Fruit fly (Drosophila melanogaster) whole organism, embryonic: ENCODE data around the gene peb.

Experiments used
- Atf-2 ChIP-seq: fragments of 200-800 bp; sonication (Bioruptor generic); optimal IDR thresholded peaks from 2 replicates; lab custom pipeline; 2016; ENCODE audit warnings: missing biosample characterization, missing genetic modification characterization
- B-H2 ChIP-seq: fragments of 200-800 bp; sonication (Bioruptor generic); optimal IDR thresholded peaks from 2 replicates; lab custom pipeline; 2018; ENCODE audit warnings: missing biosample characterization, mild to moderate bottlenecking, missing genetic modification characterization
- CG10267 ChIP-seq: fragments of 200-800 bp; sonication (Bioruptor generic); optimal IDR thresholded peaks from 2 replicates; lab custom pipeline; 2018; ENCODE audit warnings: missing biosample characterization, mild to moderate bottlenecking, missing genetic modification characterization, moderate library complexity
- CG10959 ChIP-seq: fragments of 200-800 bp; sonication (Bioruptor generic); IDR thresholded peaks from 2 replicates; pipeline ENCODE4 v1.3.6; 2022; ENCODE audit warnings: missing biosample characterization, missing genetic modification characterization
- CG11398 ChIP-seq: fragments of 200-800 bp; sonication (Bioruptor generic); optimal IDR thresholded peaks from 2 replicates; lab custom pipeline; 2016; ENCODE audit warnings: missing biosample characterization, missing genetic modification characterization
- CG12104 ChIP-seq: fragments of 200-800 bp; sonication (Bioruptor generic); optimal IDR thresholded peaks from 3 replicates; lab custom pipeline; 2016; ENCODE audit warnings: missing biosample characterization, missing genetic modification characterization
- CG12155 ChIP-seq: fragments of 200-800 bp; sonication (Bioruptor generic); optimal IDR thresholded peaks from 3 replicates; lab custom pipeline; 2016; ENCODE audit warnings: missing biosample characterization, missing genetic modification characterization
- CG12299 ChIP-seq: fragments of 200-800 bp; sonication (Bioruptor generic); optimal IDR thresholded peaks from 2 replicates; lab custom pipeline; 2018; ENCODE audit warnings: missing biosample characterization, mild to moderate bottlenecking, missing genetic modification characterization
- CG12659 ChIP-seq: fragments of 200-800 bp; sonication (Bioruptor generic); optimal IDR thresholded peaks from 3 replicates; lab custom pipeline; 2017; ENCODE audit warnings: mild to moderate bottlenecking, missing biosample characterization, missing genetic modification reagents, missing genetic modification characterization
- CG13123 ChIP-seq: fragments of 200-800 bp; sonication (Bioruptor generic); optimal IDR thresholded peaks from 2 replicates; lab custom pipeline; 2016; ENCODE audit warnings: missing biosample characterization, missing genetic modification characterization
- CG13894 ChIP-seq: fragments of 200-800 bp; sonication (Bioruptor generic); optimal IDR thresholded peaks from 3 replicates; lab custom pipeline; 2018; ENCODE audit warnings: missing biosample characterization, mild to moderate bottlenecking, missing genetic modification characterization, moderate library complexity
- CG14667 ChIP-seq: fragments of 200-800 bp; sonication (Bioruptor generic); IDR thresholded peaks from 2 replicates; pipeline ENCODE4 v1.3.6; 2022; ENCODE audit warnings: missing biosample characterization, missing genetic modification characterization
- CG14860 ChIP-seq: fragments of 200-800 bp; sonication (Bioruptor generic); IDR thresholded peaks from 3 replicates; pipeline ENCODE4 v1.3.6; 2022; ENCODE audit warnings: missing biosample characterization, missing genetic modification characterization; ENCODE audit not compliant: partially characterized antibody
- CG16779 ChIP-seq: fragments of 200-800 bp; sonication (Bioruptor generic); IDR thresholded peaks from 2 replicates; pipeline ENCODE4 v1.3.6; 2022; ENCODE audit warnings: missing biosample characterization, missing genetic modification characterization
- CG17359 ChIP-seq: fragments of 200-800 bp; sonication (Bioruptor generic); optimal IDR thresholded peaks from 3 replicates; lab custom pipeline; 2018; ENCODE audit warnings: missing biosample characterization, mild to moderate bottlenecking, missing genetic modification characterization, moderate library complexity
- CG17568 ChIP-seq: fragments of 200-800 bp; sonication (Bioruptor generic); optimal IDR thresholded peaks from 2 replicates; lab custom pipeline; 2018; ENCODE audit warnings: missing biosample characterization, mild to moderate bottlenecking, missing genetic modification characterization, moderate library complexity
- CG17912 ChIP-seq: fragments of 200-800 bp; sonication (Bioruptor generic); optimal IDR thresholded peaks from 2 replicates; lab custom pipeline; 2018; ENCODE audit warnings: missing biosample characterization, mild to moderate bottlenecking, missing genetic modification characterization
- CG1832 ChIP-seq: fragments of 200-800 bp; sonication (Bioruptor generic); optimal IDR thresholded peaks from 2 replicates; lab custom pipeline; 2017; ENCODE audit warnings: missing biosample characterization, mild to moderate bottlenecking, missing genetic modification characterization, inconsistent platforms
- CG18599 ChIP-seq: fragments of 200-800 bp; sonication (Bioruptor generic); optimal IDR thresholded peaks from 3 replicates; lab custom pipeline; 2017; ENCODE audit warnings: missing biosample characterization, missing genetic modification characterization, mild to moderate bottlenecking, moderate library complexity, missing genetic modification reagents
- CG2712 ChIP-seq: fragments of 200-800 bp; optimal IDR thresholded peaks from 3 replicates; lab custom pipeline; 2019; ENCODE audit warnings: missing biosample characterization, mild to moderate bottlenecking, missing genetic modification characterization, moderate library complexity
- CG32767 ChIP-seq: fragments of 200-800 bp; sonication (Bioruptor generic); IDR thresholded peaks from 2 replicates; pipeline ENCODE4 v1.3.6; 2022; ENCODE audit warnings: missing biosample characterization, missing genetic modification characterization
- CG33557 ChIP-seq: fragments of 200-800 bp; sonication (Bioruptor generic); optimal IDR thresholded peaks from 2 replicates; lab custom pipeline; 2019; ENCODE audit warnings: missing biosample characterization, mild to moderate bottlenecking, missing genetic modification characterization, moderate library complexity
- CG4707 ChIP-seq: fragments of 200-800 bp; sonication (Bioruptor generic); optimal IDR thresholded peaks from 2 replicates; lab custom pipeline; 2018; ENCODE audit warnings: missing biosample characterization, mild to moderate bottlenecking, missing genetic modification characterization, moderate library complexity
- CG6683 ChIP-seq: fragments of 200-800 bp; sonication (Bioruptor generic); optimal IDR thresholded peaks from 2 replicates; lab custom pipeline; 2017; ENCODE audit warnings: missing biosample characterization, mild to moderate bottlenecking, missing genetic modification characterization, missing genetic modification reagents
- CG8388 ChIP-seq: fragments of 200-800 bp; sonication (Bioruptor generic); optimal IDR thresholded peaks from 2 replicates; lab custom pipeline; 2019; ENCODE audit warnings: missing biosample characterization, mild to moderate bottlenecking, missing genetic modification characterization, moderate library complexity
- CG8924 ChIP-seq: fragments of 200-800 bp; optimal IDR thresholded peaks from 3 replicates; lab custom pipeline; 2019; ENCODE audit warnings: missing biosample characterization, mild to moderate bottlenecking, missing genetic modification characterization, moderate library complexity
- CG9817 ChIP-seq: fragments of 200-800 bp; sonication (Bioruptor generic); optimal IDR thresholded peaks from 2 replicates; lab custom pipeline; 2018; ENCODE audit warnings: missing biosample characterization, mild to moderate bottlenecking, missing genetic modification characterization, moderate library complexity
- Dip2 ChIP-seq: fragments of 200-800 bp; sonication (Bioruptor generic); IDR thresholded peaks from 2 replicates; pipeline ENCODE4 v1.3.6; 2022; ENCODE audit warnings: missing biosample characterization, missing genetic modification characterization
- Doc3 ChIP-seq: fragments of 200-800 bp; sonication (Bioruptor generic); IDR thresholded peaks from 3 replicates; pipeline ENCODE4 v1.3.6; 2022; ENCODE audit warnings: missing biosample characterization, missing genetic modification characterization; ENCODE audit not compliant: partially characterized antibody
- HmgD ChIP-seq: fragments of 200-800 bp; sonication (Bioruptor generic); optimal IDR thresholded peaks from 3 replicates; lab custom pipeline; 2016; ENCODE audit warnings: missing biosample characterization, missing genetic modification characterization
- Lhr ChIP-seq: fragments of 200-800 bp; sonication (Bioruptor generic); optimal IDR thresholded peaks from 3 replicates; lab custom pipeline; 2017; ENCODE audit warnings: mild to moderate bottlenecking, missing biosample characterization, missing genetic modification reagents, missing genetic modification characterization
- amos ChIP-seq: fragments of 200-800 bp; sonication (Bioruptor generic); IDR thresholded peaks from 2 replicates; pipeline ENCODE4 v1.3.6; 2022; ENCODE audit warnings: missing biosample characterization, missing genetic modification characterization; ENCODE audit not compliant: partially characterized antibody
- crc ChIP-seq: fragments of 200-800 bp; sonication (Bioruptor generic); optimal IDR thresholded peaks from 2 replicates; lab custom pipeline; 2016; ENCODE audit warnings: missing biosample characterization, missing genetic modification characterization
- dati ChIP-seq: fragments of 200-800 bp; sonication (Bioruptor generic); IDR thresholded peaks from 2 replicates; pipeline ENCODE4 v1.3.6; 2022; ENCODE audit warnings: missing biosample characterization, missing genetic modification characterization
- dimm ChIP-seq: fragments of 200-800 bp; sonication (Bioruptor generic); IDR thresholded peaks from 2 replicates; pipeline ENCODE4 v1.3.6; 2022; ENCODE audit warnings: missing biosample characterization, missing genetic modification characterization
- disco-r ChIP-seq: fragments of 200-800 bp; sonication (Bioruptor generic); optimal IDR thresholded peaks from 2 replicates; lab custom pipeline; 2016; ENCODE audit warnings: missing biosample characterization, missing genetic modification characterization
- ems ChIP-seq: fragments of 200-800 bp; sonication (Bioruptor generic); optimal IDR thresholded peaks from 3 replicates; lab custom pipeline; 2016; ENCODE audit warnings: missing biosample characterization, missing genetic modification characterization
- esg ChIP-seq: fragments of 200-800 bp; sonication (Bioruptor generic); conservative IDR thresholded peaks from 2 replicates; pipeline ENCODE4 v1.3.6; 2022; ENCODE audit warnings: missing biosample characterization, missing genetic modification characterization
- fd96Cb ChIP-seq: fragments of 200-800 bp; sonication (Bioruptor generic); optimal IDR thresholded peaks from 2 replicates; lab custom pipeline; 2018; ENCODE audit warnings: missing biosample characterization, mild to moderate bottlenecking, missing genetic modification characterization, moderate library complexity
- gcm ChIP-seq: fragments of 200-800 bp; sonication (Bioruptor generic); optimal IDR thresholded peaks from 2 replicates; lab custom pipeline; 2019; ENCODE audit warnings: missing biosample characterization, mild to moderate bottlenecking, missing genetic modification characterization, moderate library complexity
- inv ChIP-seq: fragments of 200-800 bp; sonication (Bioruptor generic); IDR thresholded peaks from 2 replicates; pipeline ENCODE4 v1.3.6; 2022; ENCODE audit warnings: missing biosample characterization, missing genetic modification characterization; ENCODE audit not compliant: partially characterized antibody
- mirr ChIP-seq: fragments of 200-800 bp; sonication (Bioruptor generic); optimal IDR thresholded peaks from 3 replicates; lab custom pipeline; 2018; ENCODE audit warnings: missing biosample characterization, mild to moderate bottlenecking, missing genetic modification characterization
- peb ChIP-seq: fragments of 200-800 bp; sonication (Bioruptor generic); IDR thresholded peaks from 2 replicates; pipeline ENCODE4 v1.3.6; 2022; ENCODE audit warnings: missing biosample characterization, missing genetic modification characterization
- repo ChIP-seq: fragments of 200-800 bp; sonication (Bioruptor generic); optimal IDR thresholded peaks from 2 replicates; lab custom pipeline; 2016; ENCODE audit warnings: missing biosample characterization, missing genetic modification characterization
- salm ChIP-seq: fragments of 200-800 bp; sonication (Bioruptor generic); optimal IDR thresholded peaks from 2 replicates; lab custom pipeline; 2018; ENCODE audit warnings: missing biosample characterization, mild to moderate bottlenecking, missing genetic modification characterization
- sna ChIP-seq: fragments of 200-800 bp; sonication (Bioruptor generic); IDR thresholded peaks from 2 replicates; pipeline ENCODE4 v1.3.6; 2022; ENCODE audit warnings: missing biosample characterization, missing genetic modification characterization; ENCODE audit not compliant: partially characterized antibody
- usp ChIP-seq: fragments of >200 bp; optimal IDR thresholded peaks from 2 replicates; lab custom pipeline; 2017; ENCODE audit warnings: missing biosample characterization, missing genetic modification characterization
- vvl ChIP-seq: fragments of 200-800 bp; sonication (Bioruptor generic); IDR thresholded peaks from 2 replicates; pipeline ENCODE4 v1.3.6; 2022; ENCODE audit warnings: missing biosample characterization, missing genetic modification characterization

The peb gene

dm6 chrX:4589951-4590771 lies 27.2 kb upstream of the peb start (continued):
- peak; percentile 69 for TF ChIP-seq CG9817 (tag; lab: Kevin White, UChicago)
- peak; percentile 81 for TF ChIP-seq CG17359
- TF ChIP-seq CG8924: peak; percentile 77
- TF ChIP-seq CG14860 (GFP tag; lab: Robert Waterston, UW): no peak
- peak; percentile 46 for TF ChIP-seq CG6683 (GFP tag; lab: Kevin White, UChicago)
- TF ChIP-seq sna (GFP tag; lab: Robert Waterston, UW): no peak
- TF ChIP-seq dati (GFP tag; lab: Robert Waterston, UW): peak; percentile 82
- no peak for TF ChIP-seq Doc3 (GFP tag; lab: Robert Waterston, UW)
- TF ChIP-seq vvl (GFP tag; lab: Robert Waterston, UW): peak; percentile 96
- peak; percentile 60 for TF ChIP-seq CG33557
- TF ChIP-seq inv (GFP tag; lab: Robert Waterston, UW): no peak
- peak; percentile 30 for TF ChIP-seq CG12104
- peak; percentile 26 for TF ChIP-seq gcm (GFP tag; lab: Kevin White, UChicago)
- peak; percentile 12 for TF ChIP-seq HmgD (GFP tag; lab: Kevin White, UChicago)
- peak; percentile 84 for TF ChIP-seq CG2712 (tag; lab: Kevin White, UChicago)
- TF ChIP-seq CG13894 (tag; lab: Kevin White, UChicago): peak; percentile 31
- TF ChIP-seq CG32767: peak; percentile 92
- peak; percentile 73 for TF ChIP-seq CG8388 (GFP tag; lab: Kevin White, UChicago)
- peak; percentile 77 for TF ChIP-seq CG12659
- no peak for TF ChIP-seq amos (GFP tag; lab: Robert Waterston, UW)
- peak; percentile 66; the same call in 1 of the 2 replicates for TF ChIP-seq dimm (GFP tag; lab: Robert Waterston, UW)
- peak; percentile 49 for TF ChIP-seq CG4707 (GFP tag; lab: Kevin White, UChicago)
- no peak for TF ChIP-seq B-H2 (GFP tag; lab: Kevin White, UChicago)
- TF ChIP-seq esg (GFP tag; lab: Robert Waterston, UW): peak; percentile 83
- TF ChIP-seq ems (GFP tag; lab: Kevin White, UChicago): peak; percentile 8
- TF ChIP-seq Atf-2 (GFP tag; lab: Kevin White, UChicago): no peak
- TF ChIP-seq fd96Cb (tag; lab: Kevin White, UChicago): peak; percentile 82
- TF ChIP-seq CG12299: no peak
- peak; percentile 88 for TF ChIP-seq CG10959 (GFP tag; lab: Robert Waterston, UW)
- TF ChIP-seq CG17912 (GFP tag; lab: Kevin White, UChicago): no peak
- TF ChIP-seq CG12155: peak; percentile 69
- TF ChIP-seq disco-r (GFP tag; lab: Kevin White, UChicago): peak; percentile 43
- TF ChIP-seq CG10267: peak; percentile 24
- TF ChIP-seq CG14667 (GFP tag; lab: Robert Waterston, UW): peak; percentile 92
- TF ChIP-seq CG1832 (GFP tag; lab: Kevin White, UChicago): peak; percentile 31
- peak; percentile 86 for TF ChIP-seq CG18599 (GFP tag; lab: Kevin White, UChicago)
- TF ChIP-seq CG11398 (GFP tag; lab: Kevin White, UChicago): no peak
- TF ChIP-seq repo (GFP tag; lab: Kevin White, UChicago): no peak
- peak; percentile 28 for TF ChIP-seq mirr (GFP tag; lab: Kevin White, UChicago)
- peak; percentile 20 for TF ChIP-seq crc (GFP tag; lab: Kevin White, UChicago)
- TF ChIP-seq Lhr: peak; percentile 38
- TF ChIP-seq peb (GFP tag; lab: Robert Waterston, UW): peak; percentile 86
- no peak for TF ChIP-seq CG17568 (GFP tag; lab: Kevin White, UChicago)
- TF ChIP-seq CG16779: peak; percentile 77
- no peak for TF ChIP-seq Dip2 (GFP tag; lab: Robert Waterston, UW)
- TF ChIP-seq CG13123: peak; percentile 58
- TF ChIP-seq usp (GFP tag; lab: Kevin White, UChicago): no peak
- peak; percentile 14 for TF ChIP-seq salm (tag; lab: Kevin White, UChicago)
